Comparison of ENCODE assay signal across 5 worm cellular contexts in the genomic region with DNA sequence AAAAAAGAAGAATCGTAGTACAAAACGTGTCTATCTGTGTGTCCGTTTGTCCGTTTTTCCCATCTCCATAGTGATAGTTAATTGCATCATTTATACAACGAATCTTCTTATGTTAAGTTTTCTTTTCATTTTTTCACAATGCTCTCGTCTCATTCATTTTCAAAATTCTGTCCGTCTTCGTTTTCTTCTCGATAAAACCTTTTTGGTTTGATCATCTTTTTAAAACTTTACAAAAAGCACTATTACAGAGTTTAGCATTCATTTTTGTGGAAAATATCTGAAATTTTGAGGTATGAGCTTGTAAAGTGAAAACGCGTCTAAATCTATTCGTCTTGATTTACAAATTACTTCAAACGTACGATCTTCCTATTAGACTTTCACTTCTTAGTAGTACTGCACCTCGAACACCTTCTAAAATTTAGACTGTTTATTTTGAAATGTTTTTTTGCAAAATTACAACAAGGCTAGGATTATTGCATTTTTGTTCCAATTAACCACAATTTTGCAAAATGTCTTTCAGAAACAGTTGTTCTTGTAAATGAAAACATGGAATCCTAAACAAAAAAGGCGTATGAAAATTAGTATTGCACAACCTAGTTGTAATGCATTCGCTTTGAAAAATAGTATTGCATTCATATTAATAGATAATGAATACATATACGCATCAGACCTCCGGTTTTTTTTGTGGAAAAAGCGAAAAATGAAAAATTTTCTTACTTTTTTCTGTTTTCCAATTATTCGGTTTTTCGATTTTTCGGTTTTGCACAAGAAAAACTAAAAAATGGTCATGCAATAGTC.
TF ChIP-seq lines count a peak whose summit lies in the region.

No protein-coding gene starts in this region.

TF ChIP-seq in whole organism, L1 larva, 84 proteins besides CTCF, POLR2A, EP300 and RAD21 (continues in another document):
- TF ChIP-seq nhr-47 (tag; optimal IDR thresholded peaks at IDR 0.05; lab: Kevin White, UChicago), result peak; percentile 9
- TF ChIP-seq egl-13 (tag; optimal IDR thresholded peaks at IDR 0.05; lab: Kevin White, UChicago), result peak; percentile 39
- no peak for TF ChIP-seq zag-1 (tag; optimal IDR thresholded peaks at IDR 0.05; lab: Kevin White, UChicago)
- TF ChIP-seq fos-1 (tag; optimal IDR thresholded peaks at IDR 0.05; lab: Kevin White, UChicago), result no peak
- no peak for TF ChIP-seq fkh-8 (tag; optimal IDR thresholded peaks at IDR 0.05; lab: Kevin White, UChicago)
- no peak for TF ChIP-seq elt-2 (tag; optimal IDR thresholded peaks at IDR 0.05; lab: Kevin White, UChicago)
- no peak for TF ChIP-seq C34B4.2 (tag; optimal IDR thresholded peaks at IDR 0.05; lab: Kevin White, UChicago)
- no peak for TF ChIP-seq lin-13 (GFP tag; optimal IDR thresholded peaks at IDR 0.05; lab: Kevin White, UChicago)
- no peak for TF ChIP-seq zip-4 (GFP tag; optimal IDR thresholded peaks at IDR 0.05; lab: Kevin White, UChicago)
- TF ChIP-seq aly-2 (tag; optimal IDR thresholded peaks at IDR 0.05; lab: Kevin White, UChicago), result no peak
- no peak for TF ChIP-seq nhr-237 (tag; optimal IDR thresholded peaks at IDR 0.05; lab: Kevin White, UChicago)
- no peak for TF ChIP-seq nhr-76 (tag; optimal IDR thresholded peaks at IDR 0.05; lab: Kevin White, UChicago)
- no peak for TF ChIP-seq pax-3 (tag; optimal IDR thresholded peaks at IDR 0.05; lab: Kevin White, UChicago)
- TF ChIP-seq mdl-1 (tag; optimal IDR thresholded peaks at IDR 0.05; lab: Kevin White, UChicago), result no peak
- TF ChIP-seq ceh-63 (GFP tag; optimal IDR thresholded peaks at IDR 0.05; lab: Kevin White, UChicago), result no peak
- no peak for TF ChIP-seq nhr-84 (tag; optimal IDR thresholded peaks at IDR 0.05; lab: Kevin White, UChicago)
- TF ChIP-seq egl-27 (tag; optimal IDR thresholded peaks at IDR 0.05; lab: Kevin White, UChicago), result no peak

TF ChIP-seq in whole organism, L2 larva, 48 proteins besides CTCF, POLR2A, EP300 and RAD21 (continues in another document):
- no peak for TF ChIP-seq R02D3.7 (tag; optimal IDR thresholded peaks at IDR 0.05; lab: Kevin White, UChicago)
- TF ChIP-seq nhr-12 (tag; optimal IDR thresholded peaks at IDR 0.05; lab: Kevin White, UChicago), result no peak
- TF ChIP-seq unc-55 (GFP tag; optimal IDR thresholded peaks at IDR 0.05; lab: Kevin White, UChicago), result no peak
- TF ChIP-seq snpc-4 (tag; optimal IDR thresholded peaks at IDR 0.05; lab: Kevin White, UChicago), result no peak
- no peak for TF ChIP-seq skn-1 (tag; optimal IDR thresholded peaks at IDR 0.05; lab: Kevin White, UChicago)
- no peak for TF ChIP-seq egl-27 (tag; optimal IDR thresholded peaks at IDR 0.05; lab: Kevin White, UChicago)
- TF ChIP-seq ztf-1 (GFP tag; conservative IDR thresholded peaks at IDR 0.05; lab: Robert Waterston, UW), result no peak
- TF ChIP-seq crh-2 (tag; optimal IDR thresholded peaks at IDR 0.05; lab: Kevin White, UChicago), result no peak
- no peak for TF ChIP-seq peb-1 (tag; optimal IDR thresholded peaks at IDR 0.05; lab: Kevin White, UChicago)
- no peak for TF ChIP-seq Y55F3AM.14 (GFP tag; optimal IDR thresholded peaks at IDR 0.05; lab: Kevin White, UChicago)
- no peak for TF ChIP-seq ZK546.5 (tag; optimal IDR thresholded peaks at IDR 0.05; lab: Kevin White, UChicago)
- no peak for TF ChIP-seq aly-2 (tag; optimal IDR thresholded peaks at IDR 0.05; lab: Kevin White, UChicago)
- TF ChIP-seq sem-4 (tag; optimal IDR thresholded peaks at IDR 0.05; lab: Kevin White, UChicago), result no peak
- TF ChIP-seq nhr-25 (tag; optimal IDR thresholded peaks at IDR 0.05; lab: Kevin White, UChicago), result peak; percentile 45
- no peak for TF ChIP-seq sma-9 (GFP tag; optimal IDR thresholded peaks at IDR 0.05; lab: Kevin White, UChicago)
- TF ChIP-seq sma-9 (tag; optimal IDR thresholded peaks at IDR 0.05; lab: Kevin White, UChicago), result no peak
- TF ChIP-seq lsy-2 (tag; optimal IDR thresholded peaks at IDR 0.05; lab: Kevin White, UChicago), result peak; percentile 11 to 19
- TF ChIP-seq C34F6.9 (tag; optimal IDR thresholded peaks at IDR 0.05; lab: Kevin White, UChicago), result peak; percentile 15

TF ChIP-seq in whole organism, L3 larva, 47 proteins besides CTCF, POLR2A, EP300 and RAD21:
- TF ChIP-seq mml-1 (tag; optimal IDR thresholded peaks at IDR 0.05; lab: Kevin White, UChicago) (no peak), nhr-25 (tag; optimal IDR thresholded peaks at IDR 0.05; lab: Kevin White, UChicago) (no peak), ama-1 (optimal IDR thresholded peaks at IDR 0.05; lab: Kevin White, UChicago) (peak; percentile 1), ceh-28 (tag; optimal IDR thresholded peaks at IDR 0.05; lab: Kevin White, UChicago) (peak; percentile 37), aly-2 (tag; optimal IDR thresholded peaks at IDR 0.05; lab: Kevin White, UChicago) (peak; percentile 53), pqm-1 (tag; optimal IDR thresholded peaks at IDR 0.05; lab: Kevin White, UChicago) (no peak), elt-2 (tag; optimal IDR thresholded peaks at IDR 0.05; lab: Kevin White, UChicago) (peak; percentile 29)

TF ChIP-seq in whole organism, L4 larva, 104 proteins besides CTCF, POLR2A, EP300 and RAD21:
- no peak for TF ChIP-seq lin-15B (tag; optimal IDR thresholded peaks at IDR 0.05; lab: Kevin White, UChicago)
- TF ChIP-seq nhr-102 (tag; optimal IDR thresholded peaks at IDR 0.05; lab: Kevin White, UChicago), result peak; percentile 59
- TF ChIP-seq nhr-76 (tag; optimal IDR thresholded peaks at IDR 0.05; lab: Kevin White, UChicago), result no peak
- no peak for TF ChIP-seq madf-5 (GFP tag; IDR thresholded peaks at IDR 0.05; lab: Robert Waterston, UW)
- TF ChIP-seq daf-12 (tag; optimal IDR thresholded peaks at IDR 0.05; lab: Kevin White, UChicago), result no peak
- TF ChIP-seq mep-1 (tag; optimal IDR thresholded peaks at IDR 0.05; lab: Kevin White, UChicago), result peak; percentile 63
- peak; percentile 10 for TF ChIP-seq hlh-30 (tag; optimal IDR thresholded peaks at IDR 0.05; lab: Kevin White, UChicago; ENCODE audit: insufficient read depth)
- TF ChIP-seq ama-1 (optimal IDR thresholded peaks at IDR 0.05; lab: Kevin White, UChicago), result peak; percentile 84
- no peak for TF ChIP-seq daf-16 (GFP tag; optimal IDR thresholded peaks at IDR 0.05; lab: Kevin White, UChicago)
- peak; percentile 7 for TF ChIP-seq daf-16 (tag; optimal IDR thresholded peaks at IDR 0.05; lab: Kevin White, UChicago)
- peak; percentile 14; the same call in 1 of the 2 replicates for TF ChIP-seq nhr-42 (GFP tag; IDR thresholded peaks at IDR 0.05; lab: Robert Waterston, UW)
- peak; percentile 12; the same call in 1 of the 2 replicates for TF ChIP-seq pha-4 (GFP tag; IDR thresholded peaks at IDR 0.05; lab: Robert Waterston, UW)
- no peak for TF ChIP-seq pha-4 (tag; optimal IDR thresholded peaks at IDR 0.05; lab: Kevin White, UChicago)
- TF ChIP-seq aha-1 (tag; lab: Kevin White, UChicago), result peak; percentile 64
- no peak for TF ChIP-seq nhr-41 (GFP tag; IDR thresholded peaks at IDR 0.05; lab: Robert Waterston, UW)
- 0 out of 2 replicates have a peak, but pooled peaks have one; percentile 8 for TF ChIP-seq mdt-29 (GFP tag; IDR thresholded peaks at IDR 0.05; lab: Robert Waterston, UW)
- TF ChIP-seq tag-97 (GFP tag; IDR thresholded peaks at IDR 0.05; lab: Robert Waterston, UW), result no peak
- TF ChIP-seq dve-1 (tag; optimal IDR thresholded peaks at IDR 0.05; lab: Kevin White, UChicago; ENCODE audit: insufficient read depth), result peak; percentile 25
- no peak for TF ChIP-seq nhr-28 (tag; optimal IDR thresholded peaks at IDR 0.05; lab: Kevin White, UChicago)
- peak; percentile 30 to 52 for TF ChIP-seq hif-1 (tag; optimal IDR thresholded peaks at IDR 0.05; lab: Kevin White, UChicago)

TF ChIP-seq in whole organism, young adult, 124 proteins besides CTCF, POLR2A, EP300 and RAD21:
- peak; percentile 72 for TF ChIP-seq madf-10 (tag; optimal IDR thresholded peaks at IDR 0.05; lab: Kevin White, UChicago)
- no peak for TF ChIP-seq snpc-4 (GFP tag; optimal IDR thresholded peaks at IDR 0.05; lab: Kevin White, UChicago)
- TF ChIP-seq snpc-4 (tag; optimal IDR thresholded peaks at IDR 0.05; lab: Kevin White, UChicago), result no peak
- no peak for TF ChIP-seq madf-6 (GFP tag; IDR thresholded peaks at IDR 0.05; lab: Robert Waterston, UW)
- peak; percentile 62 for TF ChIP-seq nfyb-1 (GFP tag; IDR thresholded peaks at IDR 0.05; lab: Robert Waterston, UW)
- TF ChIP-seq pbrm-1 (GFP tag; IDR thresholded peaks at IDR 0.05; lab: Robert Waterston, UW), result peak; percentile 42
- TF ChIP-seq ZK185.1 (tag; optimal IDR thresholded peaks at IDR 0.05; lab: Kevin White, UChicago; ENCODE audit: poor library complexity, severe bottlenecking), result peak; percentile 50
- 0 out of 2 replicates have a peak, but pooled peaks have one; percentile 33 for TF ChIP-seq B0336.3 (GFP tag; IDR thresholded peaks at IDR 0.05; lab: Robert Waterston, UW)
- TF ChIP-seq ceh-27 (GFP tag; optimal IDR thresholded peaks at IDR 0.05; lab: Kevin White, UChicago), result no peak
- no peak for TF ChIP-seq lin-35 (GFP tag; optimal IDR thresholded peaks at IDR 0.05; lab: Kevin White, UChicago)
- TF ChIP-seq atf-7 (tag; optimal IDR thresholded peaks at IDR 0.05; lab: Kevin White, UChicago), result peak; percentile 29
- peak; percentile 10 for TF ChIP-seq ama-1 (optimal IDR thresholded peaks at IDR 0.05; lab: Kevin White, UChicago)
- no peak for TF ChIP-seq ama-1 (GFP tag; optimal IDR thresholded peaks at IDR 0.05; lab: Kevin White, UChicago)
- TF ChIP-seq sdz-38 (tag; optimal IDR thresholded peaks at IDR 0.05; lab: Kevin White, UChicago), result no peak
- peak; percentile 15 for TF ChIP-seq dpff-1 (tag; optimal IDR thresholded peaks at IDR 0.05; lab: Kevin White, UChicago)
- 0 out of 2 replicates have a peak, but pooled peaks have one; percentile 17 for TF ChIP-seq hmg-1.2 (GFP tag; IDR thresholded peaks at IDR 0.05; lab: Robert Waterston, UW)
- TF ChIP-seq ztf-18 (tag; optimal IDR thresholded peaks at IDR 0.05; lab: Kevin White, UChicago), result no peak
- no peak for TF ChIP-seq F57C9.4 (tag; optimal IDR thresholded peaks at IDR 0.05; lab: Kevin White, UChicago)
- TF ChIP-seq lin-54 (GFP tag; optimal IDR thresholded peaks at IDR 0.05; lab: Kevin White, UChicago), result peak; percentile 40
- peak; percentile 10 for TF ChIP-seq tlf-1 (GFP tag; optimal IDR thresholded peaks at IDR 0.05; lab: Kevin White, UChicago)
- no peak for TF ChIP-seq F39B2.1 (GFP tag; IDR thresholded peaks at IDR 0.05; lab: Robert Waterston, UW)
- peak; percentile 11 for TF ChIP-seq snpc-3.4 (tag; optimal IDR thresholded peaks at IDR 0.05; lab: Kevin White, UChicago)
- no peak for TF ChIP-seq attf-3 (GFP tag; conservative IDR thresholded peaks at IDR 0.05; lab: Robert Waterston, UW)
- TF ChIP-seq akir-1 (GFP tag; optimal IDR thresholded peaks at IDR 0.05; lab: Kevin White, UChicago), result peak; percentile 28
- TF ChIP-seq lin-40 (tag; optimal IDR thresholded peaks at IDR 0.05; lab: Kevin White, UChicago), result peak; percentile 0
